Fruit fly (Drosophila melanogaster) whole organism, embryonic: Measurements from ENCODE around the gene Mpcp2.

ENCODE experiments used
- BEAF-32 ChIP-seq: fragments of 200-800 bp; sonication (Bioruptor generic); optimal IDR thresholded peaks from 3 replicates; lab custom pipeline; 2017; ENCODE audit warnings: missing biosample characterization, missing genetic modification characterization, mild to moderate bottlenecking, moderate library complexity, missing genetic modification reagents
- Bdp1 ChIP-seq: fragments of 200-800 bp; sonication (Bioruptor generic); optimal IDR thresholded peaks from 3 replicates; lab custom pipeline; 2016; ENCODE audit warnings: missing biosample characterization, missing genetic modification characterization
- Blimp-1 ChIP-seq: fragments of 200-800 bp; sonication (Bioruptor generic); optimal IDR thresholded peaks from 3 replicates; lab custom pipeline; 2018; ENCODE audit warnings: missing biosample characterization, missing genetic modification characterization, mild to moderate bottlenecking, moderate library complexity, missing genetic modification reagents
- C15 ChIP-seq: fragments of 200-800 bp; sonication (Bioruptor generic); IDR thresholded peaks from 3 replicates; pipeline ENCODE4 v1.3.6; 2022; ENCODE audit warnings: missing biosample characterization, missing genetic modification characterization
- CG10147 ChIP-seq: fragments of 200-800 bp; sonication (Bioruptor generic); optimal IDR thresholded peaks from 2 replicates; lab custom pipeline; 2019; ENCODE audit warnings: missing biosample characterization, mild to moderate bottlenecking, missing genetic modification characterization, moderate library complexity
- CG10565 ChIP-seq: fragments of 200-800 bp; sonication (Bioruptor generic); optimal IDR thresholded peaks from 3 replicates; lab custom pipeline; 2016; ENCODE audit warnings: missing biosample characterization, mild to moderate bottlenecking, missing genetic modification characterization
- CG12155 ChIP-seq: fragments of 200-800 bp; sonication (Bioruptor generic); optimal IDR thresholded peaks from 3 replicates; lab custom pipeline; 2016; ENCODE audit warnings: missing biosample characterization, missing genetic modification characterization
- CG15269 ChIP-seq: fragments of 200-800 bp; sonication (Bioruptor generic); optimal IDR thresholded peaks from 2 replicates; lab custom pipeline; 2018; ENCODE audit warnings: missing biosample characterization, mild to moderate bottlenecking, missing genetic modification characterization, moderate library complexity
- CG17568 ChIP-seq: fragments of 200-800 bp; sonication (Bioruptor generic); optimal IDR thresholded peaks from 2 replicates; lab custom pipeline; 2018; ENCODE audit warnings: missing biosample characterization, mild to moderate bottlenecking, missing genetic modification characterization, moderate library complexity
- CG2202 ChIP-seq: fragments of 200-800 bp; sonication (Bioruptor generic); optimal IDR thresholded peaks from 2 replicates; lab custom pipeline; 2018; ENCODE audit warnings: missing biosample characterization, mild to moderate bottlenecking, missing genetic modification characterization
- CG2712 ChIP-seq: fragments of 200-800 bp; optimal IDR thresholded peaks from 3 replicates; lab custom pipeline; 2019; ENCODE audit warnings: missing biosample characterization, mild to moderate bottlenecking, missing genetic modification characterization, moderate library complexity
- CG31224 ChIP-seq: fragments of 200-800 bp; sonication (Bioruptor generic); IDR thresholded peaks from 2 replicates; pipeline ENCODE4 v1.3.6; 2022; ENCODE audit warnings: missing biosample characterization, missing genetic modification characterization
- CG33557 ChIP-seq: fragments of 200-800 bp; sonication (Bioruptor generic); optimal IDR thresholded peaks from 2 replicates; lab custom pipeline; 2019; ENCODE audit warnings: missing biosample characterization, mild to moderate bottlenecking, missing genetic modification characterization, moderate library complexity
- CG34224 ChIP-seq: fragments of 200-800 bp; sonication (Bioruptor generic); IDR thresholded peaks from 3 replicates; pipeline ENCODE4 v1.3.6; 2022; ENCODE audit warnings: missing biosample characterization, missing genetic modification characterization; ENCODE audit not compliant: partially characterized antibody
- CG4360 ChIP-seq: fragments of 200-800 bp; sonication (Bioruptor generic); IDR thresholded peaks from 2 replicates; pipeline ENCODE4 v1.3.6; 2022; ENCODE audit warnings: missing biosample characterization, missing genetic modification characterization
- CG4617 ChIP-seq: fragments of 200-800 bp; sonication (Bioruptor generic); optimal IDR thresholded peaks from 3 replicates; lab custom pipeline; 2016; ENCODE audit warnings: missing biosample characterization, missing genetic modification characterization, borderline replicate concordance
- CG4730 ChIP-seq: fragments of 200-800 bp; sonication (Bioruptor generic); IDR thresholded peaks from 2 replicates; pipeline ENCODE4 v1.3.6; 2022; ENCODE audit warnings: missing biosample characterization, missing genetic modification characterization
- CG6272 ChIP-seq: fragments of 200-800 bp; sonication (Bioruptor generic); IDR thresholded peaks from 2 replicates; pipeline ENCODE4 v1.3.6; 2022; ENCODE audit warnings: missing biosample characterization, missing genetic modification characterization
- CG8359 ChIP-seq: fragments of 200-800 bp; sonication (Bioruptor generic); optimal IDR thresholded peaks from 2 replicates; lab custom pipeline; 2017; ENCODE audit warnings: missing biosample characterization, mild to moderate bottlenecking, missing genetic modification characterization, borderline replicate concordance
- CG8765 ChIP-seq: fragments of 200-800 bp; sonication (Bioruptor generic); IDR thresholded peaks from 2 replicates; pipeline ENCODE4 v1.3.6; 2022; ENCODE audit warnings: missing biosample characterization, missing genetic modification characterization
- Deaf1 ChIP-seq: fragments of 200-800 bp; optimal IDR thresholded peaks from 3 replicates; lab custom pipeline; 2019; ENCODE audit warnings: missing biosample characterization, mild to moderate bottlenecking, missing genetic modification characterization, moderate library complexity
- GATAe ChIP-seq: fragments of 200-800 bp; sonication (Bioruptor generic); conservative IDR thresholded peaks from 2 replicates; pipeline ENCODE4 v1.3.6; 2022; ENCODE audit warnings: missing biosample characterization, missing genetic modification characterization
- Hey ChIP-seq: fragments of 200-800 bp; sonication (Bioruptor generic); optimal IDR thresholded peaks from 3 replicates; lab custom pipeline; 2018; ENCODE audit warnings: missing biosample characterization, mild to moderate bottlenecking, missing genetic modification characterization
- Hr51 ChIP-seq, 2 experiments: fragments of 200-800 bp; sonication (Bioruptor generic); optimal IDR thresholded peaks; 2 replicates in 1 of 2; 3 replicates in 1 of 2; lab custom pipeline; 2016 to 2018; ENCODE audit warnings: missing biosample characterization in 2 of 2, missing genetic modification characterization in 2 of 2, mild to moderate bottlenecking in 1 of 2, moderate library complexity in 1 of 2
- Hr78 ChIP-seq, 2 experiments: fragments of 200-800 bp in 1 of 2; fragments of >200 bp in 1 of 2; sonication (Bioruptor generic) in 1 of 2; optimal IDR thresholded peaks; 2 replicates each; lab custom pipeline; 2017 to 2019; ENCODE audit warnings: missing biosample characterization in 2 of 2, missing genetic modification characterization in 2 of 2, mild to moderate bottlenecking in 1 of 2, moderate library complexity in 1 of 2
- Side ChIP-seq: fragments of 200-800 bp; sonication (Bioruptor generic); optimal IDR thresholded peaks from 2 replicates; lab custom pipeline; 2016; ENCODE audit warnings: missing biosample characterization, missing genetic modification characterization
- TFAM ChIP-seq: fragments of 200-800 bp; sonication (Bioruptor generic); optimal IDR thresholded peaks from 2 replicates; lab custom pipeline; 2017; ENCODE audit warnings: missing biosample characterization, missing genetic modification characterization, inconsistent platforms
- Trl ChIP-seq, 3 experiments: fragments of >200 bp in 2 of 3; fragments of 200-800 bp in 1 of 3; sonication (Bioruptor generic) in 1 of 3; optimal IDR thresholded peaks; 2 replicates in 1 of 3; 3 replicates in 2 of 3; lab custom pipeline; 2016 to 2017; ENCODE audit warnings: missing biosample characterization in 1 of 3, missing genetic modification characterization in 1 of 3
- Usf ChIP-seq: fragments of 200-800 bp; sonication (Bioruptor generic); optimal IDR thresholded peaks from 2 replicates; lab custom pipeline; 2017; ENCODE audit warnings: missing genotype, missing biosample characterization, missing genetic modification characterization
- YL-1 ChIP-seq: fragments of 200-800 bp; sonication (Bioruptor generic); optimal IDR thresholded peaks from 3 replicates; lab custom pipeline; 2017; ENCODE audit warnings: missing biosample characterization, mild to moderate bottlenecking, missing genetic modification characterization
- abd-A ChIP-seq: fragments of 200-800 bp; sonication (Bioruptor generic); optimal IDR thresholded peaks from 3 replicates; lab custom pipeline; 2019; ENCODE audit warnings: missing biosample characterization, mild to moderate bottlenecking, missing genetic modification characterization, moderate library complexity
- ac ChIP-seq: fragments of 200-800 bp; sonication (Bioruptor generic); optimal IDR thresholded peaks from 3 replicates; lab custom pipeline; 2017; ENCODE audit warnings: missing biosample characterization, mild to moderate bottlenecking, missing genetic modification characterization
- bsh ChIP-seq, 2 experiments: fragments of 200-800 bp; sonication (Bioruptor generic); optimal IDR thresholded peaks; 2 replicates each; lab custom pipeline; 2017 to 2018; ENCODE audit warnings: mild to moderate bottlenecking in 2 of 2, missing biosample characterization in 2 of 2, missing genetic modification characterization in 2 of 2, moderate library complexity in 1 of 2
- emc ChIP-seq: fragments of 200-800 bp; sonication (Bioruptor generic); optimal IDR thresholded peaks from 2 replicates; lab custom pipeline; 2016; ENCODE audit warnings: missing biosample characterization, missing genetic modification characterization
- ems ChIP-seq: fragments of 200-800 bp; sonication (Bioruptor generic); optimal IDR thresholded peaks from 3 replicates; lab custom pipeline; 2016; ENCODE audit warnings: missing biosample characterization, missing genetic modification characterization
- gem ChIP-seq: fragments of 200-800 bp; sonication (Bioruptor generic); optimal IDR thresholded peaks from 2 replicates; lab custom pipeline; 2019; ENCODE audit warnings: missing biosample characterization, mild to moderate bottlenecking, missing genetic modification characterization, moderate library complexity
- grn ChIP-seq: fragments of 200-800 bp; sonication (Bioruptor generic); optimal IDR thresholded peaks from 3 replicates; lab custom pipeline; 2017; ENCODE audit warnings: missing biosample characterization, missing genetic modification characterization
- jumu ChIP-seq: fragments of 200-800 bp; sonication (Bioruptor generic); optimal IDR thresholded peaks from 3 replicates; lab custom pipeline; 2016; ENCODE audit warnings: missing biosample characterization, missing genetic modification characterization
- lab ChIP-seq: fragments of 200-800 bp; sonication (Bioruptor generic); optimal IDR thresholded peaks from 3 replicates; lab custom pipeline; 2017; ENCODE audit warnings: missing biosample characterization, missing genetic modification characterization, mild to moderate bottlenecking, moderate library complexity, missing genetic modification reagents
- lov ChIP-seq, 2 experiments: fragments of 200-800 bp in 1 of 2; fragments of >200 bp in 1 of 2; sonication (Bioruptor generic) in 1 of 2; IDR thresholded peaks in 1 of 2; optimal IDR thresholded peaks in 1 of 2; 2 replicates in 1 of 2; 3 replicates in 1 of 2; pipeline versions ENCODE4 v1.3.6 to Lab custom; 2017 to 2022; ENCODE audit warnings: missing biosample characterization in 1 of 2, missing genetic modification characterization in 1 of 2
- org-1 ChIP-seq: fragments of 200-800 bp; sonication (Bioruptor generic); optimal IDR thresholded peaks from 2 replicates; lab custom pipeline; 2017; ENCODE audit warnings: missing biosample characterization, missing genetic modification characterization
- ranshi ChIP-seq: fragments of 200-800 bp; sonication (Bioruptor generic); IDR thresholded peaks from 2 replicates; pipeline ENCODE4 v1.3.6; 2022; ENCODE audit warnings: missing biosample characterization, missing genetic modification characterization
- sens ChIP-seq: fragments of 200-800 bp; sonication (Bioruptor generic); peaks from one replicate; lab custom pipeline; 2016; ENCODE audit warnings: missing biosample characterization, missing genetic modification characterization
- sens-2 ChIP-seq: fragments of 200-800 bp; sonication (Bioruptor generic); IDR thresholded peaks from 2 replicates; pipeline ENCODE4 v1.3.6; 2022; ENCODE audit warnings: missing biosample characterization, missing genetic modification characterization
- slp2 ChIP-seq: fragments of 200-800 bp; sonication (Bioruptor generic); optimal IDR thresholded peaks from 2 replicates; lab custom pipeline; 2016; ENCODE audit warnings: missing biosample characterization, missing genetic modification characterization
- twi ChIP-seq: fragments of 200-800 bp; optimal IDR thresholded peaks from 2 replicates; lab custom pipeline; 2019; ENCODE audit warnings: missing biosample characterization, mild to moderate bottlenecking, missing genetic modification characterization, moderate library complexity
- z ChIP-seq: fragments of 200-800 bp; sonication (Bioruptor generic); IDR thresholded peaks from 3 replicates; pipeline ENCODE4 v1.3.6; 2022; ENCODE audit warnings: missing biosample characterization, missing genetic modification characterization
- zfh2 ChIP-seq: fragments of 200-800 bp; sonication (Bioruptor generic); optimal IDR thresholded peaks from 2 replicates; lab custom pipeline; 2016; ENCODE audit warnings: missing biosample characterization, missing genetic modification characterization

Mpcp2 gene

dm6 chr3L:14522483-14523362 lies 14.7 kb upstream of the Mpcp2 start (continued):
- TF ChIP-seq gem (no peak), CG15269 (tag; lab: Kevin White, UChicago) (no peak), org-1 (GFP tag; lab: Kevin White, UChicago) (no peak), CG4730 (GFP tag; lab: Robert Waterston, UW) (no peak), Deaf1 (tag; lab: Kevin White, UChicago) (no peak), lab (GFP tag; lab: Kevin White, UChicago) (no peak), CG6272 (GFP tag; lab: Robert Waterston, UW) (no peak), Hr78 (GFP tag; optimal IDR thresholded peaks at IDR 0.05; lab: Kevin White, UChicago) (peak in 1 of 2 experiments; percentile 43), grn (GFP tag; lab: Kevin White, UChicago) (no peak), CG4360 (GFP tag; lab: Robert Waterston, UW) (no peak), slp2 (GFP tag; lab: Kevin White, UChicago) (no peak), emc (GFP tag; lab: Kevin White, UChicago) (no peak), ac (no peak), CG8765 (no peak), CG8359 (GFP tag; lab: Kevin White, UChicago) (no peak), TFAM (no peak), GATAe (no peak), BEAF-32 (GFP tag; lab: Kevin White, UChicago) (no peak), ems (GFP tag; lab: Kevin White, UChicago) (no peak), Trl (optimal IDR thresholded peaks at IDR 0.05; lab: Kevin White, UChicago) (peak in 1 of 2 experiments; percentile 19), Trl (GFP tag; optimal IDR thresholded peaks at IDR 0.05; lab: Kevin White, UChicago) (no peak), ranshi (no peak), CG4617 (GFP tag; lab: Kevin White, UChicago) (no peak), C15 (no peak), YL-1 (no peak), Usf (GFP tag; lab: Kevin White, UChicago) (no peak), z (GFP tag; lab: Robert Waterston, UW) (peak; percentile 85), Side (GFP tag; lab: Kevin White, UChicago) (no peak), Hey (tag; lab: Kevin White, UChicago) (no peak), CG31224 (GFP tag; lab: Robert Waterston, UW) (no peak), CG12155 (GFP tag; lab: Kevin White, UChicago) (no peak), Bdp1 (GFP tag; lab: Kevin White, UChicago) (no peak), twi (no peak), bsh (GFP tag; optimal IDR thresholded peaks at IDR 0.05; lab: Kevin White, UChicago) (no peak), zfh2 (GFP tag; lab: Kevin White, UChicago) (no peak), CG34224 (GFP tag; lab: Robert Waterston, UW) (no peak), CG17568 (no peak), CG10147 (no peak), CG10565 (GFP tag; lab: Kevin White, UChicago) (no peak), Blimp-1 (GFP tag; lab: Kevin White, UChicago) (peak; percentile 96), CG33557 (GFP tag; lab: Kevin White, UChicago) (peak; percentile 10), CG2712 (peak; percentile 12), Hr51 (GFP tag; optimal IDR thresholded peaks at IDR 0.05; lab: Kevin White, UChicago) (no peak), CG2202 (tag; lab: Kevin White, UChicago) (no peak), sens-2 (GFP tag; lab: Robert Waterston, UW) (no peak), abd-A (peak; percentile 23), sens (peak; percentile 57), jumu (GFP tag; lab: Kevin White, UChicago) (no peak), lov (optimal IDR thresholded peaks at IDR 0.05; lab: Kevin White, UChicago) (no peak), lov (GFP tag; IDR thresholded peaks at IDR 0.05; lab: Robert Waterston, UW) (no peak)
